Worm (Caenorhabditis elegans) whole organism, mixed stage, embryonic: ENCODE data around the gene rps-16.

Experiments used
- M03D4.4 ChIP-seq: sonication (generic microtip); optimal IDR thresholded peaks from 2 replicates; lab custom pipeline; 2017; ENCODE audit warnings: mild to moderate bottlenecking, missing genetic modification characterization, missing compliant biosample characterization
- bed-3 ChIP-seq: fragments of 200-800 bp; sonication (Bioruptor generic); optimal IDR thresholded peaks from 3 replicates; lab custom pipeline; 2018; ENCODE audit warnings: mild to moderate bottlenecking, missing genetic modification characterization, moderate library complexity, missing compliant biosample characterization
- ceh-39 ChIP-seq: fragments of 150-350 bp; optimal IDR thresholded peaks from 2 replicates; lab custom pipeline; 2014; ENCODE audit warnings: missing biosample characterization, missing genetic modification characterization
- ceh-43 ChIP-seq: fragments of 200-800 bp; sonication (Bioruptor generic); optimal IDR thresholded peaks from 2 replicates; lab custom pipeline; 2018; ENCODE audit warnings: mild to moderate bottlenecking, missing genetic modification characterization, moderate library complexity, missing compliant biosample characterization
- ceh-83 ChIP-seq: fragments of 200-800 bp; sonication (Bioruptor generic); optimal IDR thresholded peaks from 2 replicates; lab custom pipeline; 2018; ENCODE audit warnings: mild to moderate bottlenecking, missing genetic modification characterization, missing compliant biosample characterization
- ces-1 ChIP-seq: fragments of 150-350 bp; optimal IDR thresholded peaks from 2 replicates; lab custom pipeline; 2014; ENCODE audit warnings: missing biosample characterization, missing genetic modification reagents, missing genetic modification characterization
- cnd-1 ChIP-seq: fragments of 200-800 bp; sonication (Bioruptor generic); optimal IDR thresholded peaks from 2 replicates; lab custom pipeline; 2018; ENCODE audit warnings: mild to moderate bottlenecking, missing genetic modification characterization, missing compliant biosample characterization
- drap-1 ChIP-seq: fragments of 200-800 bp; sonication (Bioruptor generic); optimal IDR thresholded peaks from 3 replicates; lab custom pipeline; 2018; ENCODE audit warnings: mild to moderate bottlenecking, missing genetic modification characterization, missing compliant biosample characterization
- elt-1 ChIP-seq: sonication (generic microtip); optimal IDR thresholded peaks from 2 replicates; lab custom pipeline; 2017; ENCODE audit warnings: missing genetic modification characterization, mild to moderate bottlenecking, missing compliant biosample characterization, antibody characterized with exemption, moderate library complexity, borderline replicate concordance; ENCODE audit not compliant: insufficient read depth
- flh-1 ChIP-seq: fragments of 200-800 bp; sonication (Bioruptor generic); optimal IDR thresholded peaks from 2 replicates; lab custom pipeline; 2018; ENCODE audit warnings: mild to moderate bottlenecking, missing genetic modification characterization, moderate library complexity, missing compliant biosample characterization
- lin-13 ChIP-seq: fragments of 150-350 bp; optimal IDR thresholded peaks from 2 replicates; lab custom pipeline; 2014; ENCODE audit warnings: missing biosample characterization, missing genetic modification characterization
- lin-32 ChIP-seq: fragments of 200-800 bp; sonication (Bioruptor generic); optimal IDR thresholded peaks from 2 replicates; lab custom pipeline; 2018; ENCODE audit warnings: mild to moderate bottlenecking, missing genetic modification characterization, missing compliant biosample characterization
- lsy-2 ChIP-seq: fragments of 150-350 bp; optimal IDR thresholded peaks from 2 replicates; lab custom pipeline; 2014; ENCODE audit warnings: missing biosample characterization, missing genetic modification characterization
- mls-2 ChIP-seq: sonication (generic microtip); optimal IDR thresholded peaks from 2 replicates; lab custom pipeline; 2016; ENCODE audit warnings: mild to moderate bottlenecking, missing genetic modification characterization, moderate library complexity, missing compliant biosample characterization
- nhr-12 ChIP-seq: fragments of 150-350 bp; optimal IDR thresholded peaks from 2 replicates; lab custom pipeline; 2014; ENCODE audit warnings: missing biosample characterization, missing genetic modification characterization
- nhr-2 ChIP-seq: fragments of 150-350 bp; optimal IDR thresholded peaks from 2 replicates; lab custom pipeline; 2014; ENCODE audit warnings: missing biosample characterization, missing genetic modification characterization
- nhr-237 ChIP-seq: fragments of 150-350 bp; optimal IDR thresholded peaks from 2 replicates; lab custom pipeline; 2014; ENCODE audit warnings: missing biosample characterization, missing genetic modification characterization
- nhr-76 ChIP-seq: sonication (generic microtip); optimal IDR thresholded peaks from 2 replicates; lab custom pipeline; 2017; ENCODE audit warnings: missing biosample characterization, missing genetic modification characterization
- pha-4 ChIP-seq: fragments of 150-350 bp; optimal IDR thresholded peaks from 2 replicates; lab custom pipeline; 2018; ENCODE audit warnings: missing biosample characterization, missing genetic modification reagents, missing genetic modification characterization
- snpc-4 ChIP-seq: fragments of 150-350 bp; optimal IDR thresholded peaks from 2 replicates; lab custom pipeline; 2014; ENCODE audit warnings: missing biosample characterization, missing genetic modification characterization
- sptf-1 ChIP-seq: sonication (generic microtip); optimal IDR thresholded peaks from 2 replicates; lab custom pipeline; 2017; ENCODE audit warnings: mild to moderate bottlenecking, missing genetic modification characterization, moderate library complexity, missing compliant biosample characterization
- tbx-8 ChIP-seq: fragments of 200-800 bp; sonication (Bioruptor generic); optimal IDR thresholded peaks from 2 replicates; lab custom pipeline; 2018; ENCODE audit warnings: mild to moderate bottlenecking, missing genetic modification characterization, moderate library complexity, missing compliant biosample characterization
- unc-120 ChIP-seq: sonication (generic microtip); optimal IDR thresholded peaks from 2 replicates; lab custom pipeline; 2017; ENCODE audit warnings: missing genetic modification characterization, missing compliant biosample characterization; ENCODE audit not compliant: poor library complexity, severe bottlenecking
- unc-39 ChIP-seq: fragments of 150-350 bp; optimal IDR thresholded peaks from 2 replicates; lab custom pipeline; 2014; ENCODE audit warnings: missing biosample characterization, missing genetic modification characterization
- unc-62 ChIP-seq: fragments of 150-350 bp; optimal IDR thresholded peaks from 2 replicates; lab custom pipeline; 2014; ENCODE audit warnings: missing biosample characterization, missing genetic modification reagents, missing genetic modification characterization
- zip-8 ChIP-seq: fragments of 150-350 bp; optimal IDR thresholded peaks from 2 replicates; lab custom pipeline; 2014; ENCODE audit warnings: missing biosample characterization, missing genetic modification characterization

Gene rps-16

ce11 chrV:15023544-15023943 lies 23.2 kb upstream of the rps-16 start, which contains the start of gene F14H8.4:
F14H8.4 (plus strand) TSS chrV:15023844.
- TF ChIP-seq lsy-2 = no peak
- TF ChIP-seq tbx-8 (GFP tag; lab: Kevin White, UChicago) = no peak
- no peak for TF ChIP-seq lin-13 (tag; lab: Kevin White, UChicago)
- TF ChIP-seq cnd-1 (tag; lab: Kevin White, UChicago) = no peak
- no peak for TF ChIP-seq unc-120 (tag; lab: Kevin White, UChicago)
- TF ChIP-seq sptf-1 (tag; lab: Kevin White, UChicago) = no peak
- TF ChIP-seq pha-4 (tag; lab: Kevin White, UChicago) = no peak
- TF ChIP-seq ceh-39 (tag; lab: Kevin White, UChicago) = no peak
- no peak for TF ChIP-seq elt-1 (tag; lab: Kevin White, UChicago)
- TF ChIP-seq ceh-83 (GFP tag; lab: Kevin White, UChicago) = no peak

- TF ChIP-seq mls-2 (no peak), ceh-43 (GFP tag; lab: Kevin White, UChicago) (no peak), flh-1 (GFP tag; lab: Kevin White, UChicago) (no peak), snpc-4 (tag; lab: Kevin White, UChicago) (no peak)
These were observed 20.4 kb upstream of the rps-16 start, which contains the start of gene F14H8.5 for ce11 chrV:15020732-15021131. F14H8.5 (plus strand) TSS chrV:15021032.

- TF ChIP-seq mls-2 (no peak), pha-4 (tag; lab: Kevin White, UChicago) (no peak), flh-1 (GFP tag; lab: Kevin White, UChicago) (no peak), nhr-2 (tag; lab: Kevin White, UChicago) (no peak), lsy-2 (no peak), unc-39 (no peak), drap-1 (GFP tag; lab: Kevin White, UChicago) (no peak)
These were observed 19.9 kb upstream of the rps-16 start, which contains the start of gene F14H8.2 for ce11 chrV:15020229-15020628. F14H8.2 (minus strand) TSS chrV:15020329.

ce11 chrV:15016795-15017429 lies 16.6 kb upstream of the rps-16 start:
- TF ChIP-seq zip-8 (no peak), nhr-237 (tag; lab: Kevin White, UChicago) (no peak), flh-1 (GFP tag; lab: Kevin White, UChicago) (no peak)

- TF ChIP-seq unc-62 (GFP tag; lab: Kevin White, UChicago) (no peak), unc-120 (tag; lab: Kevin White, UChicago) (peak; percentile 6)
- TF ChIP-seq, all 35 proteins: peak for 1
These were observed 15.5 kb upstream of the rps-16 start for ce11 chrV:15015799-15016198.

ce11 chrV:15014164-15014563 lies 13.8 kb upstream of the rps-16 start, which contains the start of gene obr-2:
obr-2 (minus strand) TSS chrV:15014264.
- TF ChIP-seq ceh-39 (tag; lab: Kevin White, UChicago) (no peak), nhr-12 (tag; lab: Kevin White, UChicago) (no peak), lin-32 (GFP tag; lab: Kevin White, UChicago) (no peak), ceh-83 (GFP tag; lab: Kevin White, UChicago) (no peak), flh-1 (GFP tag; lab: Kevin White, UChicago) (no peak), snpc-4 (tag; lab: Kevin White, UChicago) (no peak), sptf-1 (tag; lab: Kevin White, UChicago) (no peak), ces-1 (GFP tag; lab: Kevin White, UChicago) (no peak), unc-39 (no peak), nhr-76 (tag; lab: Kevin White, UChicago) (no peak), tbx-8 (GFP tag; lab: Kevin White, UChicago) (no peak), lsy-2 (no peak), bed-3 (GFP tag; lab: Kevin White, UChicago) (no peak), unc-62 (GFP tag; lab: Kevin White, UChicago) (no peak), unc-120 (tag; lab: Kevin White, UChicago) (no peak), M03D4.4 (tag; lab: Kevin White, UChicago) (no peak)
